Fruit fly (Drosophila melanogaster): ENCODE data around the gene CG14841.

CG14841 gene

DNA sequence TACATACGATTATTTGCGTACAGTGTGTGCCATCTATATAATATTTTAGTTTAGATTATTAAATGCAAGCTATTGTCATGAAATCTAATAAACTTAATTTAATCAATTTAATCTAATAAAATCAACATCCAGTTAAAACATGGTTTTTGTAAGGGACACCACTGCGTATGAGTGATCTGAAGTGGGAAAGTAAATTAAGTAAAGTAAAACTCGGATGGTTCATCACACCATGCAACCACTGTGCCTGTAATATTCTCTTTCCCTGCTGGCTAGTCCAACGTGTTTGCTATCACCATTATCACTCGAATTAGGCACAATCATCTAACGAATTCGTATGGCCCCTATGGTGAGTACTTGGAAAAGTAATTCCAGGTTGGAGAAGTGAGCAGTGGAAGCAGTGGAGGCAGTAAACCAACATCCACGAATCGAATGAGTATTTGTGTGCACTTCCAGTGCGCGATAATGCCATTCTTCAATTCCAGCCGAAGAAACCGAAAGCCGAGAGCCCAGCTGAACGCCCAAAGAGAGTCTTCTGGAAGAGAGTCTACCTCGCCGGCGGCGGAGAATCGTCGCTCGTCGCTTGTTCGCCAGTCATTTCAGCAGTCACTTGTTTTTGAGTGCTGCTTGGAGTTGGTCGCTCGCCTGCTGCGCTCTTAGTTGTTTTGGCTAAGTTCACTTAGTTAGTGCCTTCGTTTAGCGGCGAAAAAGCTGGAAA is 26.6 kb upstream of the CG14841 start, which contains the start of gene red (continued):
- TF ChIP-seq Hand (GFP tag; optimal IDR thresholded peaks at IDR 0.05): peak; percentile 70
- TF ChIP-seq HLH3B (GFP tag; IDR thresholded peaks at IDR 0.05): peak; percentile 74
- peak; percentile 70 for TF ChIP-seq sisA (GFP tag; IDR thresholded peaks at IDR 0.05)
- no peak for TF ChIP-seq twi (tag; optimal IDR thresholded peaks at IDR 0.05)
- no peak for TF ChIP-seq hb (GFP tag; IDR thresholded peaks at IDR 0.05; ENCODE audit: partially characterized antibody)
- no peak for TF ChIP-seq tll (GFP tag; optimal IDR thresholded peaks at IDR 0.05)
- no peak for TF ChIP-seq crol (GFP tag; IDR thresholded peaks at IDR 0.05)
- peak; percentile 51 for TF ChIP-seq onecut (GFP tag; IDR thresholded peaks at IDR 0.05)
- 0 out of 2 replicates have a peak, but pooled peaks have one; percentile 38 for TF ChIP-seq CG11085 (GFP tag; IDR thresholded peaks at IDR 0.05)
- no peak for TF ChIP-seq zen (tag; optimal IDR thresholded peaks at IDR 0.05)
- peak; percentile 13; the same call in 1 of the 2 replicates for TF ChIP-seq CG13287 (GFP tag; IDR thresholded peaks at IDR 0.05; ENCODE audit: partially characterized antibody)
- peak; percentile 42 for TF ChIP-seq CG1602 (GFP tag; optimal IDR thresholded peaks at IDR 0.05)
- TF ChIP-seq Poxn (GFP tag; IDR thresholded peaks at IDR 0.05): peak; percentile 39; the same call in 1 of the 2 replicates
- no peak for TF ChIP-seq CG13123 (GFP tag; optimal IDR thresholded peaks at IDR 0.05)
- no peak for TF ChIP-seq Lpt (GFP tag; optimal IDR thresholded peaks at IDR 0.05)
- no peak for TF ChIP-seq sr (GFP tag; IDR thresholded peaks at IDR 0.05)
- TF ChIP-seq dmrt11E (tag; optimal IDR thresholded peaks at IDR 0.05): peak; percentile 15
- no peak for TF ChIP-seq NC2α (GFP tag; optimal IDR thresholded peaks at IDR 0.05)
- TF ChIP-seq fd64A (GFP tag; optimal IDR thresholded peaks at IDR 0.05): peak; percentile 45
- TF ChIP-seq zfh2 (GFP tag; optimal IDR thresholded peaks at IDR 0.05): peak; percentile 62
- TF ChIP-seq CG8388 (GFP tag; optimal IDR thresholded peaks at IDR 0.05): peak; percentile 54
- TF ChIP-seq CG12659 (GFP tag; optimal IDR thresholded peaks at IDR 0.05): peak; percentile 77
- TF ChIP-seq CG11247 (GFP tag; IDR thresholded peaks at IDR 0.05): 0 out of 2 replicates have a peak, but pooled peaks have one; percentile 13
- peak; percentile 49 for TF ChIP-seq CG10267 (tag; optimal IDR thresholded peaks at IDR 0.05)
- TF ChIP-seq CG10654 (GFP tag; optimal IDR thresholded peaks at IDR 0.05): peak; percentile 14
- TF ChIP-seq CG7271 (tag; optimal IDR thresholded peaks at IDR 0.05): peak; percentile 27
- TF ChIP-seq CG8089 (GFP tag; optimal IDR thresholded peaks at IDR 0.05): no peak
- TF ChIP-seq lilli (GFP tag; optimal IDR thresholded peaks at IDR 0.05): peak; percentile 81
- TF ChIP-seq run (tag; optimal IDR thresholded peaks at IDR 0.05): peak; percentile 32
- peak; percentile 70 to 87 for TF ChIP-seq Trl (optimal IDR thresholded peaks at IDR 0.05)
- TF ChIP-seq Trl (GFP tag; optimal IDR thresholded peaks at IDR 0.05): no peak
- TF ChIP-seq ems (GFP tag; optimal IDR thresholded peaks at IDR 0.05): peak; percentile 64
- peak; percentile 79 for TF ChIP-seq HmgZ (tag; optimal IDR thresholded peaks at IDR 0.05)
- peak; percentile 72 for TF ChIP-seq Blimp-1 (GFP tag; optimal IDR thresholded peaks at IDR 0.05)
- TF ChIP-seq pum (GFP tag; optimal IDR thresholded peaks at IDR 0.05): peak; percentile 48
- TF ChIP-seq emc (GFP tag; optimal IDR thresholded peaks at IDR 0.05): peak; percentile 30
- peak; percentile 67; the same call in 3 of the 4 replicates for TF ChIP-seq Gug (GFP tag; IDR thresholded peaks at IDR 0.05)
- no peak for TF ChIP-seq Sry-δ (GFP tag; optimal IDR thresholded peaks at IDR 0.05)
- TF ChIP-seq Xrp1 (GFP tag; IDR thresholded peaks at IDR 0.05): peak; percentile 74
- TF ChIP-seq esg (GFP tag; conservative IDR thresholded peaks at IDR 0.05): peak; percentile 66
- no peak for TF ChIP-seq tna (GFP tag; IDR thresholded peaks at IDR 0.05; ENCODE audit: partially characterized antibody)
- peak; percentile 75 for TF ChIP-seq CG9932 (GFP tag; IDR thresholded peaks at IDR 0.05)
- TF ChIP-seq CG1529 (GFP tag; optimal IDR thresholded peaks at IDR 0.05): peak; percentile 63
- peak; percentile 4 for TF ChIP-seq cato (GFP tag; optimal IDR thresholded peaks at IDR 0.05; ENCODE audit: borderline replicate concordance)
- TF ChIP-seq CG7357 (GFP tag; IDR thresholded peaks at IDR 0.05): no peak
- peak; percentile 14 for TF ChIP-seq Atf-2 (GFP tag; optimal IDR thresholded peaks at IDR 0.05)
- no peak for TF ChIP-seq ash1 (GFP tag; optimal IDR thresholded peaks at IDR 0.05)
- TF ChIP-seq CG12299 (tag; optimal IDR thresholded peaks at IDR 0.05): peak; percentile 47
- TF ChIP-seq CG6765 (GFP tag; optimal IDR thresholded peaks at IDR 0.05): peak; percentile 51

Measured in whole organism, embryonic.